Fruit fly (Drosophila melanogaster): Measurements from ENCODE around the gene sev.

The sev gene

dm6 chrX:11086250-11086649, at the start of gene sev:
Gene sev (minus strand): TSS chrX:11086299.
- TF ChIP-seq CG8301 (tag; optimal IDR thresholded peaks at IDR 0.05) = no peak
- TF ChIP-seq gl (tag; optimal IDR thresholded peaks at IDR 0.05) = no peak
- TF ChIP-seq EcR (GFP tag; optimal IDR thresholded peaks at IDR 0.05) = no peak
- TF ChIP-seq CG10348 (GFP tag; IDR thresholded peaks at IDR 0.05) = no peak
- TF ChIP-seq CG15710 (tag; optimal IDR thresholded peaks at IDR 0.05) = no peak
- no peak for TF ChIP-seq CG4496 (GFP tag; IDR thresholded peaks at IDR 0.05)
- TF ChIP-seq Pif1B (GFP tag; optimal IDR thresholded peaks at IDR 0.05) = no peak

- no peak for TF ChIP-seq CG15710 (tag; optimal IDR thresholded peaks at IDR 0.05)
- no peak for TF ChIP-seq CG10348 (GFP tag; IDR thresholded peaks at IDR 0.05)
- TF ChIP-seq Pif1B (GFP tag; optimal IDR thresholded peaks at IDR 0.05) = no peak
- TF ChIP-seq gl (tag; optimal IDR thresholded peaks at IDR 0.05) = no peak
- TF ChIP-seq CG12605 (GFP tag; IDR thresholded peaks at IDR 0.05) = no peak
- no peak for TF ChIP-seq EcR (GFP tag; optimal IDR thresholded peaks at IDR 0.05)
- no peak for TF ChIP-seq D1 (tag; optimal IDR thresholded peaks at IDR 0.05)
- TF ChIP-seq Ets98B (GFP tag; IDR thresholded peaks at IDR 0.05) = no peak
- TF ChIP-seq CG4496 (GFP tag; IDR thresholded peaks at IDR 0.05) = no peak
- no peak for TF ChIP-seq rn (GFP tag; IDR thresholded peaks at IDR 0.05)
Observed at dm6 chrX:11132312-11132711, 46.2 kb upstream of the sev start, which contains the start of gene CG44385. Gene CG44385 (minus strand): TSS chrX:11132412.

- TF ChIP-seq CG12605 (GFP tag; IDR thresholded peaks at IDR 0.05) = 0 out of 2 replicates have a peak, but pooled peaks have one; percentile 13
- no peak for TF ChIP-seq CG17806 (tag; optimal IDR thresholded peaks at IDR 0.05)
Observed at dm6 chrX:11128828-11129227, 42.7 kb upstream of the sev start, which contains the start of gene SrpRalpha. Gene SrpRalpha (minus strand): TSS chrX:11129087.

dm6 chrX:11124749-11125508, 38.8 kb upstream of the sev start, which contains the start of gene Rpt3:
Gene Rpt3 (plus strand): TSS chrX:11125101.
- TF ChIP-seq CG8159 (tag; optimal IDR thresholded peaks at IDR 0.05) (no peak), Snoo (tag; optimal IDR thresholded peaks at IDR 0.05) (no peak), rn (GFP tag; IDR thresholded peaks at IDR 0.05) (no peak), CG10348 (GFP tag; IDR thresholded peaks at IDR 0.05) (no peak), CG17806 (tag; optimal IDR thresholded peaks at IDR 0.05) (no peak), CG14655 (GFP tag; optimal IDR thresholded peaks at IDR 0.05) (no peak), fd96Ca (GFP tag; IDR thresholded peaks at IDR 0.05) (no peak), CG32121 (GFP tag; IDR thresholded peaks at IDR 0.05) (no peak)

dm6 chrX:11124126-11124748, 38.1 kb upstream of the sev start, which contains the start of gene CG11122:
Gene CG11122 (minus strand): TSS chrX:11124726.
- TF ChIP-seq rn (GFP tag; IDR thresholded peaks at IDR 0.05) (no peak), CG8159 (tag; optimal IDR thresholded peaks at IDR 0.05) (no peak), CG4496 (GFP tag; IDR thresholded peaks at IDR 0.05) (peak; percentile 36; the same call in 1 of the 3 replicates), CG8301 (tag; optimal IDR thresholded peaks at IDR 0.05) (no peak), CG17806 (tag; optimal IDR thresholded peaks at IDR 0.05) (no peak), CG15710 (tag; optimal IDR thresholded peaks at IDR 0.05) (no peak)

- TF ChIP-seq CG12605 (GFP tag; IDR thresholded peaks at IDR 0.05) = no peak
- peak; percentile 50 for TF ChIP-seq CG15710 (tag; optimal IDR thresholded peaks at IDR 0.05)
- peak; percentile 66 for TF ChIP-seq CG34367 (tag; optimal IDR thresholded peaks at IDR 0.05)
- peak; percentile 72 for TF ChIP-seq gl (tag; optimal IDR thresholded peaks at IDR 0.05)
- TF ChIP-seq CG8301 (tag; optimal IDR thresholded peaks at IDR 0.05) = no peak
- TF ChIP-seq CG9948 (tag; optimal IDR thresholded peaks at IDR 0.05) = peak; percentile 8
- 0 out of 3 replicates have a peak, but pooled peaks have one; percentile 20 for TF ChIP-seq CG4496 (GFP tag; IDR thresholded peaks at IDR 0.05)
- TF ChIP-seq CG14655 (GFP tag; optimal IDR thresholded peaks at IDR 0.05) = no peak
- TF ChIP-seq CG8159 (tag; optimal IDR thresholded peaks at IDR 0.05) = no peak
Observed at dm6 chrX:11123561-11123960, 37.5 kb upstream of the sev start.

- TF ChIP-seq CG34367 (tag; optimal IDR thresholded peaks at IDR 0.05) (no peak), D1 (tag; optimal IDR thresholded peaks at IDR 0.05) (no peak), CG8159 (tag; optimal IDR thresholded peaks at IDR 0.05) (no peak), Snoo (tag; optimal IDR thresholded peaks at IDR 0.05) (no peak), Ets98B (GFP tag; IDR thresholded peaks at IDR 0.05) (no peak), CG13204 (GFP tag; optimal IDR thresholded peaks at IDR 0.05) (no peak), CG32121 (GFP tag; IDR thresholded peaks at IDR 0.05) (no peak), CG4496 (GFP tag; IDR thresholded peaks at IDR 0.05) (no peak), CG15710 (tag; optimal IDR thresholded peaks at IDR 0.05) (no peak), Pif1B (GFP tag; optimal IDR thresholded peaks at IDR 0.05) (no peak), CG14655 (GFP tag; optimal IDR thresholded peaks at IDR 0.05) (no peak), gl (tag; optimal IDR thresholded peaks at IDR 0.05) (no peak), CG12605 (GFP tag; IDR thresholded peaks at IDR 0.05) (no peak), rn (GFP tag; IDR thresholded peaks at IDR 0.05) (no peak), CG9948 (tag; optimal IDR thresholded peaks at IDR 0.05) (no peak)
Observed at dm6 chrX:11109670-11110069, 23.6 kb upstream of the sev start.
